Fruit fly (Drosophila melanogaster) S2 (cell line): ENCODE measurements around the gene TM9SF3.

Experiments
- CG8478 ChIP-seq: fragments of >200 bp; optimal IDR thresholded peaks from 2 replicates; lab custom pipeline; 2018
- CTCF ChIP-seq, 2 experiments: fragments of >200 bp; optimal IDR thresholded peaks; 2 replicates each; lab custom pipeline; 2018

The TM9SF3 gene

dm6 chr3L:5604490-5604889, 711 bp upstream of the TM9SF3 start, which contains the start of gene mthl2:
Gene mthl2, plus strand, starts transcription at chr3L:5604790.
- TF ChIP-seq CG8478 (lab: Kevin White, UChicago) (no peak), CTCF (optimal IDR thresholded peaks at IDR 0.05; lab: Kevin White, UChicago) (no peak)

dm6 chr3L:5599592-5599991, 4.2 kb downstream of the TM9SF3 start, which contains the start of gene CG10591:
Gene CG10591, minus strand, starts transcription at chr3L:5599692.
- TF ChIP-seq CG8478 (lab: Kevin White, UChicago) (no peak), CTCF (optimal IDR thresholded peaks at IDR 0.05; lab: Kevin White, UChicago) (no peak)

- TF ChIP-seq CTCF (optimal IDR thresholded peaks at IDR 0.05; lab: Kevin White, UChicago) (no peak), CG8478 (lab: Kevin White, UChicago) (no peak)
Measured at dm6 chr3L:5594853-5595593, 8.8 kb downstream of the TM9SF3 start, which contains the start of the genes Alp10 and Alp9. Gene Alp10, minus strand, starts transcription at chr3L:5595272. Gene Alp9, plus strand, starts transcription at chr3L:5595542.

DNA sequence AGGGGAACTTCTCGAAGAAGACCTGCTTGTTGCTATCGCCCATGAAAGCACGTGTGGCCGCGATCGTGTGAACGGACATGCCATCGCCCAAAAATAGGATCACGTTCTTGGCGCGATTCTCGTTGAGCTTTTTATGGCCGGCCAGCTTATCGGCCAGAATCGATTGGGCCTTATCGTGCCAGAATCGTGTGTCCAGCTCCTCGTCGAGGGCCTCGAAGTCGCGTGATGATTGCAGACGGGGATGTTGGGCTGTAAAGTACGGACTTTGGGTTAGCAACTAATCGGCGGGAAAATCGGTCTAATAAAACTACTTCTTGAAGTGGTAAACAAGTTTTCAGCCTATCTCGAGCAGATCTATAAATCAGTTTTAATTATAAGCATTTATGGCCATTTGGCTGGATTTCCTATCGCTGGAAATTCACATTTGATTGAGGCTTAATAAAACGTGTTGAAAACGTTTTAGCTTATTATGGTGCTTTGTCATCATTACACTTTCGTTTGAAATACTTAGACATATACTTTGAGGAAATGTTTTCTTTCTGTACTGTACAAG, 9.5 kb downstream of the TM9SF3 start:
- TF ChIP-seq CTCF (optimal IDR thresholded peaks at IDR 0.05; lab: Kevin White, UChicago) (no peak), CG8478 (lab: Kevin White, UChicago) (no peak)

- no peak for TF ChIP-seq CG8478 (lab: Kevin White, UChicago)
- TF ChIP-seq CTCF (optimal IDR thresholded peaks at IDR 0.05; lab: Kevin White, UChicago), result no peak
Measured at dm6 chr3L:5592437-5592836, 11.3 kb downstream of the TM9SF3 start, which contains the start of gene spo. Gene spo, minus strand, starts transcription at chr3L:5592571.

dm6 chr3L:5583295-5583707, 20.5 kb downstream of the TM9SF3 start:
- TF ChIP-seq CTCF (optimal IDR thresholded peaks at IDR 0.05; lab: Kevin White, UChicago) (peak in 1 of 2 experiments; percentile 56), CG8478 (lab: Kevin White, UChicago) (no peak)

DNA sequence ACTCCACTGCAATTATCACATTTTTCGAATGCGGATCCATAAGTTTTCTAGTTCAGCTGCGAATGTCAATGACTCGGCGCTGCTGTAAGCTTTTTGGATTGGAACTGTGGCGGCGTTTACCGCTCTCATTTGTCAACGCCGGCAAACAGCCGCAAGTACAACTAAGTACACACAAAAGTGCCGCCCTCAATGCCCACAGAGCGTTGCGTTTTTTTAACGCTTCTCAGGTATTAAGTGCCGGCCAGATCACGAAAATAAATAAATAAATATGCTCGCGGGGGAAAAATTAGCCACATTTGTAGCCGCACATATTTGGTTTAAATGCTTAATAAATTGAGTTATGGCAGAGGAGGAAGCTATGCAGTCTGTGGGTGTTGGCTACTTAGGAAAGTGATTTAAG, 22.2 kb downstream of the TM9SF3 start:
- no peak for TF ChIP-seq CG8478 (lab: Kevin White, UChicago)
- TF ChIP-seq CTCF (optimal IDR thresholded peaks at IDR 0.05; lab: Kevin White, UChicago), result no peak

DNA sequence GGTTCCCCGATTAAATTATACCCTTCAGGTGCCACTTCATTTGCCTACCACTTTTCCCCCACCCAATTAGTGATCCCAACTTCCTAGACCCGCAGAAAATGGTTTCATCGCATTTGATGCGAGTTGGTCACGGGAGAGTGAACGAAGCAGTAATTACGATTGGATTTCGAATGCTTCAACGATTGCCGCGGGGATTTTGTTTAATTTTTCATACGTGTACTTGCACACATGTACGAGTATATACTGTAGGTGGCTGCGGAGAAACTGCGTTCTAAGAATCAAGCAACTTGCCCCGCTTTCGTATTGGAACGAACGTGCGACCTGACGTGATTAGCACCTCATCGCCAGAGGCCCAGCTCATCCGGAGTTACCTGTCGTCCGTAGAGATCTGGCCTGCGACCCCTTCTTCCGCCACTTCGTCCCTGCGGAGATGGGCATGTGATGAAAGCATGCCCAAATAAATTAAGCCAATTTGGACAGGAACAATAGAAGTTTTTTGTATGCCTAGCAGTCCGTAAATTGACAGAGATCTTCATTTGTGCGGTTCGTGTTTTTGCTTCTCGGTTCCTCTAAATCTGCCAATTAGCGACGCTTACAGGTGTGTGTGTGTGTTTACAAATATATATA, 23.2 kb downstream of the TM9SF3 start:
- no peak for TF ChIP-seq CG8478 (lab: Kevin White, UChicago)
- TF ChIP-seq CTCF (optimal IDR thresholded peaks at IDR 0.05; lab: Kevin White, UChicago), result no peak

dm6 chr3L:5579762-5580161, 24.0 kb downstream of the TM9SF3 start:
- TF ChIP-seq CG8478 (lab: Kevin White, UChicago) (no peak), CTCF (optimal IDR thresholded peaks at IDR 0.05; lab: Kevin White, UChicago) (no peak)

- TF ChIP-seq CG8478 (lab: Kevin White, UChicago) (no peak), CTCF (optimal IDR thresholded peaks at IDR 0.05; lab: Kevin White, UChicago) (no peak)
Measured at dm6 chr3L:5578595-5578994, 25.2 kb downstream of the TM9SF3 start.

DNA sequence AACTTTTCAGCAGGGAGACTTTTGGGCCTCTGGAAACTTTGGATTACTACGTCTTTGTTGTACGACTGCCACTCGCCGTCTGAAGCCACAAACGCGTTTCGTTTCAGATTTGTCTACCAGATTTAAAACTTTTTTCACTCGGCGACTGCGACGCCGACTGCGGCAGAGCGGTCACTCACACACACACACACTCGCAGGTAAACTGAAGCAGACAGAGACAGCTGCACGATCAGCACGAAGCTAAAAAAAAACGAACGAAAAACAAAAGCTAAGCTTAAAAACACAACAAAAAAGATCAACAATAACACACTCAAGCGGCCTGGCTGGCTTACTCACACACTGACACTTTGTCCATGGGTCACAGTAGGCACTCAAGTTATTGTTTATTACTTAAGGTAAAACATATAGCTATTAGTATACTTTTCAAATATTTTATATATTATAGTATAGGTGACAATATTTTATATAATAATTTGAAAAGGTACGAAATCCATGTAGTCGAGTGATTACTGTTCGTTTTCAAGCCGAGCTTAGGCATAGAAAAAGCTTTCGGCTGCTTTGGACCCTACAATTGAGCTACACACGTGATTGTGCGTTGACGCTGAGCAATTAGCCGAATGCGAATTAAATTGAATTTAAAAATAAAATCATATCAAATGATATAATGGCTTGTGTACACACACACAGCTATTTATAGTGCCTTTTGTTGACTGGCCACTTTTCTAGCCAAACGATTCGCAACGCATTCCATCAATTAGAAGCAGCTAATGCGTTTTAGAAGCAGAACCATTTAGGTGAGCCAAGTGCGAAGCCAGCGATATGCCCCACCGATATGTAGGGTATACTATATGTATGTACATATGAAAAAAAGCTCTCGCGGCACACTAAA, 26.3 kb downstream of the TM9SF3 start, which contains the start of gene Msr-110:
Gene Msr-110 (minus strand): TSS at position 99 of the 889 bp plus-strand sequence.
- no peak for TF ChIP-seq CG8478 (lab: Kevin White, UChicago)
- TF ChIP-seq CTCF (optimal IDR thresholded peaks at IDR 0.05; lab: Kevin White, UChicago), result no peak

- no peak for TF ChIP-seq CG8478 (lab: Kevin White, UChicago)
- no peak for TF ChIP-seq CTCF (optimal IDR thresholded peaks at IDR 0.05; lab: Kevin White, UChicago)
Measured at dm6 chr3L:5576543-5576942, 27.2 kb downstream of the TM9SF3 start.

dm6 chr3L:5575524-5575923, 28.3 kb downstream of the TM9SF3 start:
- no peak for TF ChIP-seq CG8478 (lab: Kevin White, UChicago)
- no peak for TF ChIP-seq CTCF (optimal IDR thresholded peaks at IDR 0.05; lab: Kevin White, UChicago)

dm6 chr3L:5571051-5571450, 32.7 kb downstream of the TM9SF3 start:
- TF ChIP-seq CTCF (optimal IDR thresholded peaks at IDR 0.05; lab: Kevin White, UChicago), result no peak
- no peak for TF ChIP-seq CG8478 (lab: Kevin White, UChicago)
